Fruit fly (Drosophila melanogaster): ENCODE measurements around the gene Antp.

- peak; percentile 95 to 98 for TF ChIP-seq CTCF (optimal IDR thresholded peaks at IDR 0.05)
- TF ChIP-seq CG8478 (optimal IDR thresholded peaks at IDR 0.05): no peak
These were observed 25.7 kb downstream of the Antp start for dm6 chr3R:6973305-6973704.

All from S2 (cell line).